Worm (Caenorhabditis elegans): ENCODE data around the gene srx-68.

srx-68 gene

DNA sequence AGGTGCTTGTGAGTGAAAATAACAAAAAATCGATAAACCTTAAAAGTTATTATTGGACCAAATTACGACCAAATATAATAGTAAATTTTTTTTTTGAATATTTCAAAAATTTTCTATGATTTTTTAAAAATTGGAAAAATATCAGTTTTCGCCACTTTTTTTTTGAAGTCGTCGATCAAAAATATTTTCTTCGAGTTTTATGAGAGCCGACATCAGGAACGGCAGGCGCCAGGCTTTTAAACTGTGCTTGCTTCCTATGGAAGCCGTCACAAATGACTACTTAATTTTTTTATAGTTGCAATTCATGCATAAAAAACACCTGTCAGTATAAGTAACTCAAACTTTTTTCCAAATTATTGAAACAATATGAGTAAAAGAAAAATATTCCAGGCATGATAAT is 9.1 kb upstream of the srx-68 start:
- TF ChIP-seq unc-3 (GFP tag; conservative IDR thresholded peaks at IDR 0.05) = no peak
- no peak for TF ChIP-seq unc-3 (tag; optimal IDR thresholded peaks at IDR 0.05)
- no peak for TF ChIP-seq madf-2 (tag; optimal IDR thresholded peaks at IDR 0.05)
- no peak for TF ChIP-seq lim-6 (tag; optimal IDR thresholded peaks at IDR 0.05)
- TF ChIP-seq nhr-232 (tag; optimal IDR thresholded peaks at IDR 0.05) = no peak
- TF ChIP-seq syd-9 (tag; optimal IDR thresholded peaks at IDR 0.05) = no peak
- no peak for TF ChIP-seq hlh-30 (tag; optimal IDR thresholded peaks at IDR 0.05; ENCODE audit: insufficient read depth)
- TF ChIP-seq nhr-11 (tag; optimal IDR thresholded peaks at IDR 0.05) = no peak
- TF ChIP-seq pqm-1 (tag; optimal IDR thresholded peaks at IDR 0.05) = no peak
- TF ChIP-seq C38D4.7 (GFP tag; optimal IDR thresholded peaks at IDR 0.05) = no peak
- TF ChIP-seq ttx-3 (tag; optimal IDR thresholded peaks at IDR 0.05) = no peak
- no peak for TF ChIP-seq tbx-2 (tag; optimal IDR thresholded peaks at IDR 0.05)
- no peak for TF ChIP-seq ceh-18 (tag; optimal IDR thresholded peaks at IDR 0.05)
- TF ChIP-seq mec-3 (tag; optimal IDR thresholded peaks at IDR 0.05; ENCODE audit: borderline replicate concordance) = no peak
- no peak for TF ChIP-seq elt-2 (tag; optimal IDR thresholded peaks at IDR 0.05)
- no peak for TF ChIP-seq ceh-31 (tag; optimal IDR thresholded peaks at IDR 0.05)
- no peak for TF ChIP-seq pha-2 (tag; optimal IDR thresholded peaks at IDR 0.05)

- no peak for TF ChIP-seq unc-55 (GFP tag; optimal IDR thresholded peaks at IDR 0.05)
- no peak for TF ChIP-seq tbx-7 (tag; optimal IDR thresholded peaks at IDR 0.05)
- TF ChIP-seq pros-1 (tag; optimal IDR thresholded peaks at IDR 0.05) = no peak
- no peak for TF ChIP-seq ets-4 (tag; optimal IDR thresholded peaks at IDR 0.05)
Observed at ce11 chrV:3905841-3906240, 6.7 kb upstream of the srx-68 start, which contains the start of gene nhr-156. Gene nhr-156, plus strand, starts transcription at chrV:3906106.

DNA sequence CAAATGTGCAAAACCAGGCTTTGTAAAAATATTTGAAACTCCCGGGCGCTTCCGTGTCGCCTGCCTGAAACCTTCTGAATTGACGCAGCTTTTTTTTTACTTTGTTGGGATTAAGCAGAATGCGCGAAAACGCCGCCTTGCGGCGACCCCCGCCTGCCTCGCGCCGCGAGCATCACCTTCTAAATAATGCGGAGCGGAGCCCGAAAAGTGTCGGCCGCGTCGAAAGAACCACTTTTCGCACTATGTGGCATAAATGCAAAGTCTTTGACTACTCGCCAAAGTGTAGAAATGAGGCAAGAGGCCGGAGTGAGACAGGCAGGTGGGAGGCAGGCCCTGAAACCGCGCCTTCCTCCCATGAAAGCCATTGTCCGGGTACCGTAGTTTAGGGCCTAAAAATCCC is 559 bp downstream of the srx-68 start:
- TF ChIP-seq elt-2 (tag; optimal IDR thresholded peaks at IDR 0.05) (no peak), sdc-2 (tag; optimal IDR thresholded peaks at IDR 0.05) (no peak), hlh-15 (tag; optimal IDR thresholded peaks at IDR 0.05) (no peak), ama-1 (optimal IDR thresholded peaks at IDR 0.05) (no peak), tbx-2 (tag; optimal IDR thresholded peaks at IDR 0.05) (no peak), tbx-7 (tag; optimal IDR thresholded peaks at IDR 0.05) (no peak), mec-3 (tag; optimal IDR thresholded peaks at IDR 0.05; ENCODE audit: borderline replicate concordance) (no peak), unc-42 (tag; optimal IDR thresholded peaks at IDR 0.05) (no peak)

DNA sequence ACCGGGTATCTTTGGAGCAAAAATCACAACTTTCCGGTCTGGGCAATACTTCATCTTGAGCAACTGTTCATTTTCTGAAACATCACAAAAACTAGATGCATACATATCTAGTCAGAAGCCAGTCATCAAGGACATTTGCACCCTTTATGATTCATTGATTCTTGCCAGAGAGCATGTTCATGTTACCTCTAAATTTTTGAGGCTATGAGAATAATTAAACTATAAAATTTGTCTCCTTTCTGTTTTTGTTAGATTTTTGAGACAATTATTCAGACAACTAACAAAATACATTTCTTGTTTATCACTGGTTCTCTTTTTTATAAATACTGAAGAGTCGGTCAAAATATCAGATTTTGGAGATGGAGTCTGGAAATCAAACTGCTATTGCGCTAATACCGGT is 3.9 kb downstream of the srx-68 start, which contains the start of gene srx-67:
Gene srx-67, plus strand, starts transcription at position 301 of the 400 bp plus-strand sequence.
- TF ChIP-seq C08G9.2 (tag; optimal IDR thresholded peaks at IDR 0.05) (no peak), ceh-30 (tag; optimal IDR thresholded peaks at IDR 0.05) (no peak), odd-2 (tag; optimal IDR thresholded peaks at IDR 0.05) (no peak), pqm-1 (tag; optimal IDR thresholded peaks at IDR 0.05) (no peak), ets-4 (tag; optimal IDR thresholded peaks at IDR 0.05) (no peak), mec-3 (tag; optimal IDR thresholded peaks at IDR 0.05; ENCODE audit: borderline replicate concordance) (no peak), K09A11.1 (tag; optimal IDR thresholded peaks at IDR 0.05; ENCODE audit: insufficient read depth) (no peak)

- TF ChIP-seq che-1 (tag; optimal IDR thresholded peaks at IDR 0.05) (no peak), Y22D7AL.16 (tag; optimal IDR thresholded peaks at IDR 0.05) (no peak), mec-3 (tag; optimal IDR thresholded peaks at IDR 0.05; ENCODE audit: borderline replicate concordance) (no peak), elt-2 (tag; optimal IDR thresholded peaks at IDR 0.05) (no peak)
Observed at ce11 chrV:3919289-3919688, 6.7 kb downstream of the srx-68 start, which contains the start of gene srx-66. Gene srx-66, plus strand, starts transcription at chrV:3919589.

DNA sequence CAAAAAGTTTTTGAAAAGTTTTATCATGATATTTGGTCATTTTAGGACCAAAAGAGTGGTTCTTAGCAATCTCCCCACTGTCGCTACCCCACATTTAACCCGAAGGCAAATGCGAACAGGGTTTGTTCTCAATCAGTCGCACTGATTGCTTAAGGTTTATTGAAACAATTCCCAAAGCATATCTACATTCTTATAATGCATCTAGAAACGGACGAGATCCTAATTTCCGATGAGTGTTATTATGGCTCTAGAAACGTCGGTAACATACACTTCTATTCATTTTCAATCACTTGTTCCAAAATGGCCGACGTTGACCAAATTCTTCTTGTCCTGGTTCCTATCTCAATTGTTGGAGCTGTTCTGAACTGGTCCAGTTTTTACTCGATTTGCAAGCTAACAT is 9.1 kb downstream of the srx-68 start, which contains the start of gene srx-65:
Gene srx-65, plus strand, starts transcription at position 301 of the 400 bp plus-strand sequence.
- TF ChIP-seq ceh-24 (tag; optimal IDR thresholded peaks at IDR 0.05) (no peak), unc-42 (tag; optimal IDR thresholded peaks at IDR 0.05) (no peak), pag-3 (tag; optimal IDR thresholded peaks at IDR 0.05; ENCODE audit: borderline replicate concordance) (no peak), fkh-10 (GFP tag; optimal IDR thresholded peaks at IDR 0.05) (no peak), elt-4 (tag; optimal IDR thresholded peaks at IDR 0.05) (no peak), hlh-15 (tag; optimal IDR thresholded peaks at IDR 0.05) (no peak), ceh-31 (tag; optimal IDR thresholded peaks at IDR 0.05) (no peak), unc-3 (GFP tag; conservative IDR thresholded peaks at IDR 0.05) (no peak), unc-3 (tag; optimal IDR thresholded peaks at IDR 0.05) (no peak), C08G9.2 (tag; optimal IDR thresholded peaks at IDR 0.05) (no peak), K02D7.2 (tag; optimal IDR thresholded peaks at IDR 0.05) (no peak), madf-2 (tag; optimal IDR thresholded peaks at IDR 0.05) (no peak), ceh-34 (tag; optimal IDR thresholded peaks at IDR 0.05) (no peak), che-1 (tag; optimal IDR thresholded peaks at IDR 0.05) (no peak), dmd-4 (tag; optimal IDR thresholded peaks at IDR 0.05; ENCODE audit: borderline replicate concordance) (no peak), ceh-2 (tag; optimal IDR thresholded peaks at IDR 0.05) (no peak), ztf-16 (tag; optimal IDR thresholded peaks at IDR 0.05) (no peak)

Data from whole organism, late embryonic.